Fruit fly (Drosophila melanogaster): ENCODE measurements around the gene dtr.

Gene dtr

DNA sequence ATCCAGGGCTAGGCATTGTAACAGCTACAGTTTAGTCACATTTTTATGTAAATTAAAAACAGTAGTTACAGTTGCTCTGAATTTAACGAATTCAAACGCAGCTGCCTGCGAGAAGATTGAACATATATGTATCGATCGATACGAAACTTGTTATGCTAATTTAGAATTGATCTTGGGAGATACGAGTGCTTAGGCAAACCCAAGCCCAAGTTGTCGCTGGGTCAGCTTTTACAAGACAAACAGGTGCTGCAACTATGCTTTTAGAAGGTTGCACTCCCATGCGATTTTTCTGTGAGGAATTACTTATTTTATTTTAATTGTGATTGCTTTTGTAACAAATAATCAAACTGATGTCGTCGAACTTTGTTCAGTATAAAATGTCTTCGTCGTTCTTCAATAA lies 44.3 kb upstream of the dtr start:
- TF ChIP-seq CG15269 (tag; optimal IDR thresholded peaks at IDR 0.05), result no peak
- TF ChIP-seq CG9609 (GFP tag; optimal IDR thresholded peaks at IDR 0.05), result no peak
- peak; percentile 29 for TF ChIP-seq sens (GFP tag)
- peak; percentile 86 for TF ChIP-seq onecut (GFP tag; IDR thresholded peaks at IDR 0.05)
- no peak for TF ChIP-seq CG8290 (GFP tag; optimal IDR thresholded peaks at IDR 0.05)
- TF ChIP-seq CG8290 (tag; optimal IDR thresholded peaks at IDR 0.05), result no peak
- TF ChIP-seq chinmo (GFP tag; IDR thresholded peaks at IDR 0.05; ENCODE audit: partially characterized antibody), result peak; percentile 89; the same call in 3 of the 4 replicates
- TF ChIP-seq GATAe (GFP tag; conservative IDR thresholded peaks at IDR 0.05), result no peak
- TF ChIP-seq Awh (GFP tag; IDR thresholded peaks at IDR 0.05), result no peak
- TF ChIP-seq eve (GFP tag; optimal IDR thresholded peaks at IDR 0.05), result peak in 1 of 2 experiments; percentile 51

- TF ChIP-seq CG7556 (GFP tag; optimal IDR thresholded peaks at IDR 0.05) (no peak), mirr (GFP tag; optimal IDR thresholded peaks at IDR 0.05) (no peak), CG12071 (GFP tag; optimal IDR thresholded peaks at IDR 0.05) (no peak), CG6175 (GFP tag; IDR thresholded peaks at IDR 0.05) (no peak), GATAe (GFP tag; conservative IDR thresholded peaks at IDR 0.05) (peak; percentile 78), exex (tag; optimal IDR thresholded peaks at IDR 0.05) (peak; percentile 25), gcm (GFP tag; optimal IDR thresholded peaks at IDR 0.05) (peak; percentile 57), Sry-δ (GFP tag; optimal IDR thresholded peaks at IDR 0.05) (no peak)
Observed at dm6 chr2L:21322161-21322560, 38.9 kb upstream of the dtr start.

- TF ChIP-seq Hand (GFP tag; optimal IDR thresholded peaks at IDR 0.05) (no peak), dm (GFP tag; optimal IDR thresholded peaks at IDR 0.05) (no peak), grn (GFP tag; optimal IDR thresholded peaks at IDR 0.05) (no peak), CG10321 (GFP tag; IDR thresholded peaks at IDR 0.05) (no peak), CG8290 (GFP tag; optimal IDR thresholded peaks at IDR 0.05) (no peak), CG8290 (tag; optimal IDR thresholded peaks at IDR 0.05) (peak in 1 of 2 experiments; percentile 39), Taf1 (GFP tag; IDR thresholded peaks at IDR 0.05) (no peak), CG33557 (GFP tag; optimal IDR thresholded peaks at IDR 0.05) (no peak), CG17385 (GFP tag; optimal IDR thresholded peaks at IDR 0.05) (no peak), stwl (tag; optimal IDR thresholded peaks at IDR 0.05) (no peak), CG9932 (GFP tag; IDR thresholded peaks at IDR 0.05) (no peak), CG14860 (GFP tag; IDR thresholded peaks at IDR 0.05; ENCODE audit: partially characterized antibody) (no peak), NfI (GFP tag; optimal IDR thresholded peaks at IDR 0.05) (no peak), lola (GFP tag; optimal IDR thresholded peaks at IDR 0.05) (no peak), HLH3B (GFP tag; IDR thresholded peaks at IDR 0.05) (no peak), Bgb (GFP tag; IDR thresholded peaks at IDR 0.05; ENCODE audit: partially characterized antibody) (peak; percentile 24; the same call in 1 of the 2 replicates), her (GFP tag; optimal IDR thresholded peaks at IDR 0.05) (no peak), CG15269 (tag; optimal IDR thresholded peaks at IDR 0.05) (no peak), H2.0 (GFP tag; IDR thresholded peaks at IDR 0.05) (no peak), kah (GFP tag; optimal IDR thresholded peaks at IDR 0.05) (no peak), CG5180 (GFP tag; optimal IDR thresholded peaks at IDR 0.05) (no peak), CG12104 (GFP tag; optimal IDR thresholded peaks at IDR 0.05) (no peak), CG6654 (GFP tag; optimal IDR thresholded peaks at IDR 0.05) (no peak), HLH4C (GFP tag; IDR thresholded peaks at IDR 0.05; ENCODE audit: partially characterized antibody) (no peak), Dad (GFP tag; optimal IDR thresholded peaks at IDR 0.05) (no peak), gro (GFP tag; optimal IDR thresholded peaks at IDR 0.05) (no peak), CG12769 (tag; optimal IDR thresholded peaks at IDR 0.05) (peak; percentile 60), scrt (GFP tag; optimal IDR thresholded peaks at IDR 0.05) (no peak), al (GFP tag; IDR thresholded peaks at IDR 0.05) (no peak), pita (GFP tag; optimal IDR thresholded peaks at IDR 0.05) (no peak), CG7786 (GFP tag; optimal IDR thresholded peaks at IDR 0.05) (no peak), NC2α (GFP tag; optimal IDR thresholded peaks at IDR 0.05) (no peak), Max (GFP tag; optimal IDR thresholded peaks at IDR 0.05) (no peak), CG13123 (GFP tag; optimal IDR thresholded peaks at IDR 0.05) (no peak)
Observed at dm6 chr2L:21324438-21324890, 36.6 kb upstream of the dtr start.
